Worm (Caenorhabditis elegans): Measurements from ENCODE around the gene mrps-18.C.

mrps-18.C gene

ce11 chrII:6709680-6710079, 26.3 kb upstream of the mrps-18.C start:
- TF ChIP-seq nhr-28 (tag; optimal IDR thresholded peaks at IDR 0.05), result no peak
- TF ChIP-seq unc-130 (tag; optimal IDR thresholded peaks at IDR 0.05), result no peak
- no peak for TF ChIP-seq swsn-7 (tag; optimal IDR thresholded peaks at IDR 0.05)
- TF ChIP-seq zip-4 (GFP tag; optimal IDR thresholded peaks at IDR 0.05), result no peak
- TF ChIP-seq dpl-1 (GFP tag; optimal IDR thresholded peaks at IDR 0.05), result no peak
- no peak for TF ChIP-seq nhr-90 (tag; optimal IDR thresholded peaks at IDR 0.05; ENCODE audit: poor library complexity)
- peak; percentile 29 for TF ChIP-seq blmp-1 (tag; optimal IDR thresholded peaks at IDR 0.05)
- no peak for TF ChIP-seq aly-2 (tag; optimal IDR thresholded peaks at IDR 0.05)
- TF ChIP-seq lin-14 (GFP tag; optimal IDR thresholded peaks at IDR 0.05), result peak; percentile 49
- peak; percentile 67 for TF ChIP-seq fkh-10 (GFP tag; optimal IDR thresholded peaks at IDR 0.05)
- no peak for TF ChIP-seq lin-13 (GFP tag; optimal IDR thresholded peaks at IDR 0.05)

- no peak for TF ChIP-seq efl-1 (optimal IDR thresholded peaks at IDR 0.05)
- TF ChIP-seq efl-1 (GFP tag; optimal IDR thresholded peaks at IDR 0.05 in 1 of 2), result peak in 1 of 2 experiments; percentile 14
- TF ChIP-seq lin-35 (GFP tag; optimal IDR thresholded peaks at IDR 0.05), result no peak
Observed at ce11 chrII:6710596-6710995, 25.4 kb upstream of the mrps-18.C start.

- TF ChIP-seq elt-3 (tag; optimal IDR thresholded peaks at IDR 0.05) (peak in 2 of 6 experiments; percentile 87 to 98), F16B12.6 (tag; optimal IDR thresholded peaks at IDR 0.05) (no peak), lir-3 (tag; optimal IDR thresholded peaks at IDR 0.05; ENCODE audit: poor library complexity) (no peak), lin-14 (GFP tag; optimal IDR thresholded peaks at IDR 0.05) (peak; percentile 42), ceh-63 (GFP tag; optimal IDR thresholded peaks at IDR 0.05) (no peak), nhr-90 (tag; optimal IDR thresholded peaks at IDR 0.05; ENCODE audit: poor library complexity) (no peak), nhr-85 (tag) (peak; percentile 64), blmp-1 (tag; optimal IDR thresholded peaks at IDR 0.05) (peak; percentile 99)
Observed at ce11 chrII:6712177-6712981, 23.6 kb upstream of the mrps-18.C start, which contains the start of the genes dpy-10 and T14B4.19. dpy-10 (minus strand) TSS chrII:6712227. T14B4.19 (minus strand) TSS chrII:6712931.

ce11 chrII:6713003-6713402, 23.0 kb upstream of the mrps-18.C start:
- TF ChIP-seq sox-4 (tag; optimal IDR thresholded peaks at IDR 0.05) (no peak), C34B4.2 (tag; optimal IDR thresholded peaks at IDR 0.05) (no peak), snpc-4 (tag; optimal IDR thresholded peaks at IDR 0.05) (no peak), unc-30 (tag; optimal IDR thresholded peaks at IDR 0.05) (no peak), swsn-7 (tag; optimal IDR thresholded peaks at IDR 0.05) (no peak), ztf-11 (tag; optimal IDR thresholded peaks at IDR 0.05) (no peak)

ce11 chrII:6713832-6714342, 22.1 kb upstream of the mrps-18.C start, which contains the start of gene dpy-2:
dpy-2 (plus strand) TSS chrII:6714292.
- peak; percentile 99 for TF ChIP-seq blmp-1 (tag; optimal IDR thresholded peaks at IDR 0.05)
- no peak for TF ChIP-seq ceh-63 (GFP tag; optimal IDR thresholded peaks at IDR 0.05)
- no peak for TF ChIP-seq zag-1 (tag; optimal IDR thresholded peaks at IDR 0.05)
- no peak for TF ChIP-seq alr-1 (tag; optimal IDR thresholded peaks at IDR 0.05; ENCODE audit: borderline replicate concordance)
- peak in 1 of 6 experiments; percentile 11 for TF ChIP-seq elt-3 (tag; optimal IDR thresholded peaks at IDR 0.05)
- no peak for TF ChIP-seq nhr-76 (tag; optimal IDR thresholded peaks at IDR 0.05)

- TF ChIP-seq lin-14 (GFP tag; optimal IDR thresholded peaks at IDR 0.05) (no peak), alr-1 (tag; optimal IDR thresholded peaks at IDR 0.05; ENCODE audit: borderline replicate concordance) (no peak), blmp-1 (tag; optimal IDR thresholded peaks at IDR 0.05) (peak; percentile 86)
Observed at ce11 chrII:6715853-6716252, 20.1 kb upstream of the mrps-18.C start.

ce11 chrII:6716638-6717037, 19.4 kb upstream of the mrps-18.C start, which contains the start of the genes T14B4.5 and T14B4.20:
T14B4.5 (plus strand) TSS chrII:6716863.
T14B4.20 (plus strand) TSS chrII:6716901.
- no peak for TF ChIP-seq ceh-63 (GFP tag; optimal IDR thresholded peaks at IDR 0.05)
- peak; percentile 80 for TF ChIP-seq blmp-1 (tag; optimal IDR thresholded peaks at IDR 0.05)
